Worm (Caenorhabditis elegans): ENCODE results near the gene best-16.

ce11 chrIV:7208961-7209360 lies 13.3 kb upstream of the best-16 start:
- TF ChIP-seq nhr-42 (GFP tag; IDR thresholded peaks at IDR 0.05), result no peak
- TF ChIP-seq fkh-10 (GFP tag; optimal IDR thresholded peaks at IDR 0.05), result no peak
- TF ChIP-seq vab-7 (GFP tag; IDR thresholded peaks at IDR 0.05), result no peak

Data from whole organism, L4 larva.